Fruit fly (Drosophila melanogaster) whole organism: Measurements from ENCODE around the gene RluA-1.

Experiments used
- CG8478 ChIP-seq: fragments of >200 bp; optimal IDR thresholded peaks from 2 replicates; lab custom pipeline; 2018; ENCODE audit warnings: inconsistent platforms
- EcR ChIP-seq, 2 experiments: fragments of >200 bp; optimal IDR thresholded peaks; 2 replicates each; lab custom pipeline; 2017; ENCODE audit warnings: missing biosample characterization in 2 of 2, missing genetic modification characterization in 2 of 2, missing genetic modification reagents in 2 of 2
- pan ChIP-seq: fragments of >200 bp; optimal IDR thresholded peaks from 2 replicates; lab custom pipeline; 2017
- psq ChIP-seq: fragments of >200 bp; optimal IDR thresholded peaks from 2 replicates; lab custom pipeline; 2017

- TF ChIP-seq CG8478 (lab: Kevin White, UChicago) = no peak
- no peak for TF ChIP-seq EcR (GFP tag; optimal IDR thresholded peaks at IDR 0.05; lab: Kevin White, UChicago)
- TF ChIP-seq psq (lab: Kevin White, UChicago) = no peak
- no peak for TF ChIP-seq pan
Observed at dm6 chr2L:10488484-10489223, 14.5 kb upstream of the RluA-1 start, which contains the start of the genes Cog4 and CG6144.
